Fruit fly (Drosophila melanogaster): ENCODE measurements around the gene CG5254.

DNA sequence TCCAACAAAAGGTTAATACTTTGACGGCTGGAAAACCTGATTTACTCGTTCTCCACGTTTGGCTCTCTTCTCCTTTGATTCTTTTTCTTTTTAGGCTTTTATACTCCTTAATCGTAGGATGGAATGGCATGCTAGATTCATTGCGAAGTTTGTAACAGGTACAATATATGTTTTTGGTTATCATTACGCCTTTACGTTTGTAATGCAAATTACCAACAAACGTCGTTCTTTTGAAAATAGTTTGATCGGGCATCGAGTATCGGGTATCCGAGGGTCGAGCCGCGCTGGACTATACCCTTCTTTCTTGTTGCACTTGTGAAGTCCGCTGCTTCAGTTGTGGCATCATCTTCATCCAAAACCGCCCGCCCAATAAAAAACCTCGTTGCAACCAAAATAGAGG, 38.3 kb upstream of the CG5254 start:
- no peak for TF ChIP-seq CG8478 (optimal IDR thresholded peaks at IDR 0.05)
- TF ChIP-seq CTCF (optimal IDR thresholded peaks at IDR 0.05), result no peak

All from S2 (cell line).